Fruit fly (Drosophila melanogaster): ENCODE results near the gene CG32270.

The CG32270 gene

DNA sequence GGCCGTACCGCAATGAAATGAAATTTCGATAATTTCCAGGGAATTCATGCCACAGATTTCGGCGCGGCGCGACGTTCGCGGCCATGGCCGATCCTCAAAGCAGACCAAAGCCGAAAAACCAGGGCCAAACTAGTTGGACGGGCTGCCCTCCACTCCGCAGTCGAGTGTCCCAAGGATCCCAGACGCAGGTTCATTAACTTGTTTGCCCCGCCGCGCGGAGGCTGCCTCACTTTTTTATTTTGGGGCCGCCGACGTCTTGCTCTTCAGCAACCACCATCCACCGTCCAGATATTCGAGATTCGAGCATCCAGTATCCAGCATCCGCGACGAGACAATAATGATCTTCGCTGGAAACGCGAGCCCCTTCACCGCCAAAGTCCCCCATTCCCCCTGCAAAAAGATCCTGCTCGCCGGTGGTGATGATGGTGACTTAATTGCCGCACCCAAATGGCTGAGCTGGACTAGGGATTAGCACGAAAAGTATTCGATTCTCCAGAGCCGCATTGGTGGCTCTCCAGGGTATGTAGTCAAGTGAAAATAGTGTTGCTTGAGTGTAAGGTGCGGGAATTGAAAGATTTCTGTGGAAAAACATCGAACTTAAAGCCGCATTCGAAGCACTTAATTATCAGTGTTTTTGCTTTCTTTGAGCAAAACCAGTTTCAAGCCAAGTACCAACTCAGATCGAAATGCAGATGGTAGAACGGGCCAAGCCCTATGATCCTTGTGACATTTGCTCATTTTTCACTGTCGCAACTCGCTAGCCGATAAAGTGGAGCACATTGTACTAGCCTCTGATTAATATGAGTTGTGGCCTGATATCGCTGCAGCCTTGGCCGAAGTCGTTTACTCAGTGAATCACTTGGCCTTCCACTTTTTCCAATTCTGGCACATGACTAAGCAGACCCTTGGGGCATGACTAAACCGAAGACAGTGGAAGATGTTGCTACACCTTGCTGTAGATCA is 33.6 kb upstream of the CG32270 start (continued):
- TF ChIP-seq CkIIα-i1 (GFP tag; IDR thresholded peaks at IDR 0.05) (no peak), CG1832 (GFP tag; optimal IDR thresholded peaks at IDR 0.05) (no peak), Hey (tag; optimal IDR thresholded peaks at IDR 0.05) (no peak)

DNA sequence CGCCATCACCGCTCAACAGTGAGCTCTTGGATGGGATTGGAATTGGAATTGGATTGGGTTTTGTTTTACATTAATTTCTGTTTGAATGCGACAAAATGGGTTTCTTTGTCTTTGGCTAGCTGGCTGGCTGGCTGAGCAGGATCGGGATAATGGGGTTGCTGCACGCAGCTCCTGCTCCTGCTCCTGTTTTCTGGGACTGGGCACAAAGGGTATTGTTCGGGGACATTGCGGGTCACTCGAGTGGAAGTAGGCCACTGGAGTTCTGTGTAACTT is 32.5 kb upstream of the CG32270 start:
- TF ChIP-seq CG7963 (GFP tag; IDR thresholded peaks at IDR 0.05; ENCODE audit: partially characterized antibody) (0 out of 3 replicates have a peak, but pooled peaks have one; percentile 18), bsh (GFP tag; optimal IDR thresholded peaks at IDR 0.05) (no peak), crol (GFP tag; IDR thresholded peaks at IDR 0.05) (peak; percentile 66; the same call in 1 of the 2 replicates), vnd (GFP tag; IDR thresholded peaks at IDR 0.05; ENCODE audit: partially characterized antibody) (0 out of 3 replicates have a peak, but pooled peaks have one; percentile 16)

- TF ChIP-seq CG10979 (tag; optimal IDR thresholded peaks at IDR 0.05) (peak; percentile 34), lola (GFP tag; optimal IDR thresholded peaks at IDR 0.05) (peak in 1 of 3 experiments; percentile 37), CG15269 (tag; optimal IDR thresholded peaks at IDR 0.05) (peak; percentile 49), Nf-YC (tag; optimal IDR thresholded peaks at IDR 0.05) (no peak), Med (GFP tag) (peak; percentile 56), CG7839 (tag; optimal IDR thresholded peaks at IDR 0.05) (peak; percentile 32), Abd-B (GFP tag; optimal IDR thresholded peaks at IDR 0.05) (no peak), CG10209 (GFP tag; optimal IDR thresholded peaks at IDR 0.05) (peak; percentile 12), Xbp1 (GFP tag; optimal IDR thresholded peaks at IDR 0.05) (peak; percentile 12), tio (GFP tag; optimal IDR thresholded peaks at IDR 0.05) (no peak), Deaf1 (tag; optimal IDR thresholded peaks at IDR 0.05) (no peak), nom (GFP tag; optimal IDR thresholded peaks at IDR 0.05) (peak; percentile 99), dimm (GFP tag; IDR thresholded peaks at IDR 0.05) (peak; percentile 6; the same call in 1 of the 2 replicates), CG4820 (GFP tag; optimal IDR thresholded peaks at IDR 0.05) (no peak), Hand (GFP tag; optimal IDR thresholded peaks at IDR 0.05) (no peak), CoRest (tag; optimal IDR thresholded peaks at IDR 0.05) (peak; percentile 50), Nf-YB (GFP tag; optimal IDR thresholded peaks at IDR 0.05) (peak; percentile 24), CG10366 (GFP tag; IDR thresholded peaks at IDR 0.05) (peak; percentile 41; the same call in 1 of the 2 replicates), lbe (GFP tag; optimal IDR thresholded peaks at IDR 0.05) (peak; percentile 94), seq (GFP tag; IDR thresholded peaks at IDR 0.05) (0 out of 2 replicates have a peak, but pooled peaks have one; percentile 30), CG12391 (tag; optimal IDR thresholded peaks at IDR 0.05) (peak; percentile 48), D19A (tag; optimal IDR thresholded peaks at IDR 0.05) (peak; percentile 0), CG17385 (GFP tag; optimal IDR thresholded peaks at IDR 0.05) (peak; percentile 49), dm (GFP tag; optimal IDR thresholded peaks at IDR 0.05) (no peak), CG4424 (GFP tag; optimal IDR thresholded peaks at IDR 0.05) (peak; percentile 3), fd96Cb (tag; optimal IDR thresholded peaks at IDR 0.05) (peak; percentile 38), CG18599 (GFP tag; optimal IDR thresholded peaks at IDR 0.05) (no peak), Sox100B (GFP tag; optimal IDR thresholded peaks at IDR 0.05) (peak; percentile 28), ATbp (GFP tag; optimal IDR thresholded peaks at IDR 0.05) (peak; percentile 21), grau (tag; optimal IDR thresholded peaks at IDR 0.05) (peak; percentile 42), MESR4 (GFP tag; optimal IDR thresholded peaks at IDR 0.05) (no peak), crol (GFP tag; IDR thresholded peaks at IDR 0.05) (peak; percentile 70), Ets65A (GFP tag) (peak; percentile 25), Drgx (GFP tag; IDR thresholded peaks at IDR 0.05) (peak; percentile 84), az2 (GFP tag; optimal IDR thresholded peaks at IDR 0.05) (peak; percentile 29), Elba2 (GFP tag; optimal IDR thresholded peaks at IDR 0.05) (no peak)
These were observed 32.0 kb upstream of the CG32270 start for dm6 chr3L:3240597-3241367.
